Fruit fly (Drosophila melanogaster) Kc167 (cell line): ENCODE data around the gene Lim3.

Experiments
- Myc ChIP-seq: fragments of >200 bp; optimal IDR thresholded peaks from 2 replicates; lab custom pipeline; 2017; ENCODE audit warnings: missing external identifiers
- Sin3A ChIP-seq: fragments of >200 bp; optimal IDR thresholded peaks from 2 replicates; lab custom pipeline; 2018; ENCODE audit warnings: missing external identifiers
- h ChIP-seq: fragments of >200 bp; optimal IDR thresholded peaks from 3 replicates; lab custom pipeline; 2018; ENCODE audit warnings: missing external identifiers
- insv ChIP-seq: fragments of >200 bp; optimal IDR thresholded peaks from 3 replicates; lab custom pipeline; 2018; ENCODE audit warnings: missing external identifiers
- psq ChIP-seq: fragments of >200 bp; optimal IDR thresholded peaks from 2 replicates; lab custom pipeline; 2017; ENCODE audit warnings: missing external identifiers
- ttk ChIP-seq: sonication (Bioruptor generic); optimal IDR thresholded peaks from 2 replicates; lab custom pipeline; 2017; ENCODE audit warnings: missing external identifiers

Gene Lim3

DNA sequence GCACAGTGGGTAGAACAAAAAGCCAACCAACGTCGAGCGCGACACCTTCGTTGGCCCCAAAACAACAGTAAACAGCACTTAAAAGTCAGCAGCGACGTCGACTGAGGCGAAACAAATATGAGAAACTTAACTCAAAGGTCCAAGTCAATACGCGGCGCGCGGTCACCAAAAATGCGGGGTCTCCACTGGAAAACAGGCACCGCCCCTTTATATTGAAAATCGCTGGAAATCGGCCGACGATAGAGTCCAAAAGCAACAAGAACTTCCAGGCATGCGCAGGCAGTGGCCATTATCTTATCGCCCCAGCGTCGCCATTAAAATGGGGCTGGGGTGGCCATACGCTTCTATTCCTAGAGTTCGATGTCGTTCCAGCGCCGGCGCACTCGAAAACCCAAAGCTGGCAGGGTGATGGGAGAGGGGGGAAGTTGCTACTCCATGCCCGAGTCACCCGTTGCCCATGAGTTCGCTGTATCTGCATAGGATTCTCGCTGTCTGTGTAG, at the start of gene Lim3:
TSS of gene Lim3 (minus strand) at position 51 of the 500 bp plus-strand sequence.
- TF ChIP-seq insv (no peak), Myc (no peak), psq (no peak), Sin3A (lab: Kevin White, UChicago) (no peak), ttk (lab: Kevin White, UChicago) (no peak), h (no peak)

DNA sequence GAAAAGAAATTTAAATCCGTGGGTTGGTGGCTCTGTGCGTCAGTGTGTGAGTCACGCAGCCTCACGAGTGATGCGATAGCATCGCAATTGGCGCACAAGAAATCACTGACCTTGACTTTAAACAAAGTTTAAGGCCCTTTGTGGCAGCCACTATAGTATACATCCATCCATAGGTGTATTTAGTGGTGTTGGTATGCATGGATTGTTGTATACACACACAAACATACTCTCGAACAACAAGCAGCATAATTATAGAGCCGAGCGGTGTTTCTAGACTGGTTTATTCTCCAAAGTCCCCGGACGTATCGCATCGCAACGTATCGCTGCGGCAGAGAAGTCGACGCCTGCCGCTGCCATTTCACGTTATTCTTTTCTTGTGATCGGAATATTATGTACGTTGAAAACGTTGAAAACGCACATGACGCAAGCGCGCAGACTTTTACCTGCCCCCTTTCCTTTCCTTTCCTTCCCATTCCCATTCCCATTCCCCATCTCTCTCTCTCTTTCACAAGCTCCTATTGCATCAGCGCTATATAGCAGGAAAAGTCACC, 48.6 kb upstream of the Lim3 start:
- TF ChIP-seq h = no peak
- no peak for TF ChIP-seq ttk (lab: Kevin White, UChicago)
- no peak for TF ChIP-seq insv
- TF ChIP-seq psq = no peak
- no peak for TF ChIP-seq Myc
- no peak for TF ChIP-seq Sin3A (lab: Kevin White, UChicago)

DNA sequence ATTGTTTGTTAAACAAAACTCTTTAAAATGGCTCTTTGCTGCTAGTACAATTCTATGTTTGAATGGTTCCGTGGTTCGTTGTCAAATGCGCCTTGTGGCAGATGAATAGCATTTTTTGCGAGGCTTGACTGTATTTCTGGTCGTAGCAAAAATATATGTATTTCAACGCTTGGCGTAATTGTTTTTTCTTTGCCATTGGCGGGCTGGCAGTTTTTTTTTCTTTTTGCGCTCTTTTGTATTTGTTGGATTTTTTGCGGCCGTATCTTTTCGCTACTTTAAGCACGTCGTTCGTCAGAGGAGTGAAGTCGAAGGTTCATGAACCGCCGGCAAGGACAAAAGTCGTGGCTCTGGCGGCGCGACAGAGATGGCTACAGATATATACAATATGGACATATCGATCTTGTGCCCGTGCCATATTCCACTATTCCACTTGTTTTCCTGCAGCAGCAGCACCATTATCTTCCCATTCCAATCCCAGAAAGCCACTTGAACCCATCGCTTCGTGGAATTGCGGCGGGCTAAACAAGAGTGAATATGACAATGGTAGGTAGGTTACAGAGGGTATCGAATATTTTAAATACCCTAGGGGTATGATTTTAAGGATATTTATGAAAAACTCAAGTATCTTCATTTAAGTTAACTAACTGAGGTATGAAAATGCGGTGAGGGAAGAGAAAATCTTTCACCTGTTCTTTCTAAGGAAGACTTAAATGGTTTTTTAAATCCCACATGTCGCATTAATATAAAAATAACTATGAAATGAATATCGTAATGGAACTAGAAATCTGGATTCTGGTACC, 47.9 kb upstream of the Lim3 start:
- no peak for TF ChIP-seq psq
- TF ChIP-seq h = no peak
- no peak for TF ChIP-seq ttk (lab: Kevin White, UChicago)
- TF ChIP-seq Myc = no peak
- TF ChIP-seq Sin3A (lab: Kevin White, UChicago) = no peak
- no peak for TF ChIP-seq insv

DNA sequence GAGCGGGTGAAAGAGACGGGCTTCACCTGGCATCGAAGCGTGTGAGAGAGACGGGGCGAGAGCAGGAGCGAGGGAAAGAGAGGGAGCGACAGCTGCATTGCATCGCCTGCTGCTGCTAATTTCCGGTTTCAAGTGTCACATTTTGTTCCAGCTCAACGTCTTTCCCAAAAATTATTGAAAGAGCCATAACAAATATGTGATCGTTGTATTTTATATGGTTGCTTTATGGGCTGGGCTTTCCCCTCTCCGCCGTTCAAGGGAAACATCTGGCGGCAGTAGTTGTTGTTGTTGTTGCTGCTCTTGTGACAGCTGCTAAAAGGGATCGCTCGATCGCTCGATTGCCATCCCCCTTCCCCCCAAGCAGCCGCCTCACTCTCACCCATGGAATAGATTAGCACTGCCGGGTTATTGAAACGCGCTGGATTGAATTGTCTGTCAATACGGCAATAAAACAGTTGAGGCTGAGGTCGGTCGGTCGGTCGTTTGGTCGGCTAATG, 46.7 kb upstream of the Lim3 start:
- TF ChIP-seq insv (no peak), ttk (lab: Kevin White, UChicago) (no peak), Sin3A (lab: Kevin White, UChicago) (no peak), psq (no peak), Myc (no peak), h (no peak)

DNA sequence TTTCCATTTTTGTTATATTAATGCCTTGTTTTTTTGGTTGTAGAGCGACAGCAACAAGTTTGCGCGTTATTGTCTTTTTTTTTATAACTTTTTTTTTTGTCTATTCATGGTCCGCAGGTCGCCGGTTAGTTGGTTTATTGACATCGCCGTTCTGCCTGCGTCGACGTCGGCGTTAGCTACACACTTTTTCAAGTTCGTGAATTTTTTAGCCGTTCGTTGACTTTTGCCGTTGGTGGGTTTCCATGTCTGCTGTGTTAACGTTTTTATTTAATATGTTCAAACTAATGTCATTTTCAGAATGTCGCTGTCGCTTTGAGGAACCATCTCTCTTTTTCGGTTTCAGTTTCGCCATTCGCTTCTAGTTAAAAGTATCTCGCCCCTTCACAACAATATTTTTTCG, 38.4 kb upstream of the Lim3 start:
- TF ChIP-seq Myc (no peak), h (no peak), ttk (lab: Kevin White, UChicago) (no peak), insv (no peak), psq (no peak)

DNA sequence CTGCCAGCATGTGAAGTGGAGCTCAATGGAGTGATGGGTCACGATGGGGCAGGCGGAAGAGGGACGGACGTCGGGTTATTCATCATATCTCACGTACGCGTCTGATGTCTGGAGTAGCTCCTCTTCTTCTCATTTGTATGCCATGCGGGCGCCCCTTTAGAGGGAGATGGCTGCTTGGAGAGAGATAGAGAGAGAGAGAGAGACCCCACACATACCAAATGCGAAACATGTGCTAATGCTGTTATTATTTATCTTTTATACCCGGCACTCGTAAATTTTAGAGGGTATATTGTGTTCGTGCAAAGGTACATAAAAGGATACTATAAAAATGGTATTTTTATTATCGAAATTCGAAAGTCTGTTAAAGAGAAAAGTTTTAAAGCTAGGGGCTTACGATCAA, 37.8 kb upstream of the Lim3 start:
- no peak for TF ChIP-seq ttk (lab: Kevin White, UChicago)
- no peak for TF ChIP-seq insv
- no peak for TF ChIP-seq h
- TF ChIP-seq psq = no peak
- no peak for TF ChIP-seq Sin3A (lab: Kevin White, UChicago)
- TF ChIP-seq Myc = no peak

DNA sequence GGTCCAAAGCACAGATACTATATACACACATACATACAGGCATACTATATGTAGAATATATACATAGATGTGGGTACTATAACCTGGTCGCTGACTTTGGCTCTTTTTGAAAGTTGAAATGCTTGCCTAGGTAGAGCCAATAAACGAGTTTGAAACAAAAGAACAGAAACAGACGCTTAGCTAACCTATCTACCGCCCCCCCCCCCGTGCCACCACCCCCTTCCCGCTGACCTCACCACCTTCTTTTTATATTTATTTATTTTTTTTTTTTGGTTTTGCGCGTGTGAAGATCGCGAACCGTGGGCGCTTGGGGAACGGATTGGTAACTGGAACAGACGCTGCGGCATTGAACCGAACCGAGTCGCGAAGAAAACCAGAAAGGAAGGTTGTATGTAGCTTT, 35.9 kb upstream of the Lim3 start:
- TF ChIP-seq ttk (lab: Kevin White, UChicago) (no peak), Sin3A (lab: Kevin White, UChicago) (no peak), h (no peak), psq (no peak), insv (no peak), Myc (no peak)

DNA sequence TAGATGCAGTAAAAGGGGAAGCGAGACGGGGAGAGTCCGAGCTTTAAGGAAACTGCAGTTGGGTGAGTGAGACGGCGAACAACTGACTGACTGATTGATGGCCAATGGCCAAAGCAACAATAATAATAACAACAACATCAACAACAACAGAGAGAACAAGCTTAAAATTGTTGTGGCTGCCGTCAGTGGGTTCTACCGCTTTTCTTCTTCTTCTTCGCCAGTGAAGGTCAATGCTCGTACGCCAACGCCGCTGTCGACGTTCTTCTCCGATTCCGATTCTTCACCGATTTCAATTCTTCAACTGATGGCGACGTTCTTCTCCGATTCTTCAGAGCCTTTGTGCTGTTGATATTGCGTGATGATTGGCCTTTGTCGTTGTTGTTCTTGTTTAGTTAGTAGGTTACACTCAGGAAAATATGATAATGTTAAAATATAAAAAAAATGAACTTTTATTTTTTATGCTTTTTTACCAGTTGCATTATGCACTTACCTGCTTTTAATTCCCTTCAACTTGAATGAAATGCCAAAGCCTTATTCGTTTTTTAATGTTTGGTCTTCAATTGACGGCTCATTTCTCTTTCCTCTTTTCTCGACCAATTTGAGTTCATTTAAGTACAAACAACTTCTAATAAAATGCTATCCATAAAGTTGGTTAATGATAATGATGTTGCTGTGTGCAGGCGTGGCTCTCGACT, 34.1 kb upstream of the Lim3 start:
- TF ChIP-seq Sin3A (lab: Kevin White, UChicago) (no peak), ttk (lab: Kevin White, UChicago) (no peak), insv (no peak), Myc (no peak), h (no peak)

DNA sequence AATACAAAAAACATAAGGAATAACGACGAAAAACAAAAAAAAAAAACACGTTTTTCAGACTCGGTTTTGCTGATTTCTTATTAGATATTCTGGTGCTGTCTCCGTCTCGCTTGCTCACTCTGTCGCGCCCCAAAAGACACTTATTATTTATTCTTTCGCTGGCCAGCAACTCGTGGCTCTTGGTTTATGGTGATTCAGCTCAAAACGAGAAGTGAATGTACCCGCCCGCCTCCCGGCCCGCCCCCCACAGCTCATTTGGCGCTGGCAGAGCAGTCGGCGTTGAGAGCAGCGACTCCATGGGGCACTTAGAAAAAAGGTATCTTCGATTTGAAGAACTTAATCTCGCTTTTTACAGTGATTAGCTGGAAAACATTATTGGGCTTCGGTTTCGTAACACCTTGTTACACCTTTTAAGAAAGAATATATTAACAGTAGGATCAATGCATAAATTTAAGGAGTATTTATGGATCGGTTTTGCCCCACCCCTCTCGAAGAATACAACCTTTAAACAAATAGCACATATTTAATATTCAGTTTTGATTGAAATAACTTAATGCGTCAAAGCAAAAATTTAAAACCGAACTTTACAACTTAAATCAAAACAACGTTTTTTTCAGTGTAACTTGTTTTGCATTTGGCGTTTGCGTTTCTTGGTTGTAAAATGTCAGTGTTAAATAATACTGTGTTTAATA, 33.4 kb upstream of the Lim3 start:
- TF ChIP-seq insv (no peak), h (no peak), Sin3A (lab: Kevin White, UChicago) (no peak), Myc (no peak), psq (no peak), ttk (lab: Kevin White, UChicago) (no peak)

DNA sequence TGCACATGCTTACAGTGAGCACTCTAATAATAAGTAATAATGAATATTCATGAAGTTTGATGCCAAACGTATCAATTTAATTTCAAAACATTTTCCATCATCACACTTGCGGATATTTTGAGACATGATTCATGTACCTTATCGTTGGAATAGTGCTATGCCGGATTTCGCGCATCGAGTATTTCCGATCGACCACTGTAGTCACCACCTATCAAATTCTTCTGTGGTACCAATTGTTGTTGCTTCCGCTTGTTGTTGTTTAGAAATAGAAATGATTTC, 32.7 kb upstream of the Lim3 start:
- TF ChIP-seq psq (no peak), Sin3A (lab: Kevin White, UChicago) (no peak), insv (no peak), Myc (no peak), ttk (lab: Kevin White, UChicago) (no peak), h (no peak)

DNA sequence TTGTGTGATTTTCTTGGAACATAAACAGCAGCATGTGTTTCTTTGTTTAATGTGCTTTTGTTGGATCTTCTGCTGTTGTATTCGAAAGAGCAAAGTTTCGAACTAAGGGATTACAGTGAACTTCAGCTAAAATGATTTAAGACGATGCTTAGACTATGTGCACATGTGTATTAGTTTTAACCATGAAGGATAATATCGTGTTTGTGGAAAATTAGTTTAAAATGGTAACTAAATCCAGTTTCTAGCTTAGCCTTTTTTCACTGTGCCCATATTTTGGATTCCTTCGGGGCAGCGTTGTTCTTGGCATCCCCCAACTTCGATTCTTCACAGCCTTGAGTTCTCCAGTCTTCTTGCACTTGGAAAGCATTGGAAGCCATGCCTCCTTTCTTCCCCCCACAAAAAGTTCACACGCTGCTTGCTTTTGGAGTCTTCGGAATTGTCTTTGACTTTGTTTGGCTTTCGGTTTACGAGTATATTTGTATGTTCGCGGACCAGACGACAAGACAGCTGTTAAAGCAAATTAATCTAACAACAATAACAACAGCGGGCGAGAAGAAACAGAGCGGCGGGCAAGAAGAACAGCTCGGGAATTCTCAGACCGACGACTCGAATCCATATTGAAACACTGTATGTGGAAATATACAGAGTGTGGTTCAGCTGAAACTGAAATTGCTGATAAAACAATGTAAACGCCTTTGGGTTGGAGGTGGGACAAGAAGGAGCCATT, 32.2 kb upstream of the Lim3 start:
- TF ChIP-seq h (no peak), insv (no peak), Sin3A (lab: Kevin White, UChicago) (no peak)

DNA sequence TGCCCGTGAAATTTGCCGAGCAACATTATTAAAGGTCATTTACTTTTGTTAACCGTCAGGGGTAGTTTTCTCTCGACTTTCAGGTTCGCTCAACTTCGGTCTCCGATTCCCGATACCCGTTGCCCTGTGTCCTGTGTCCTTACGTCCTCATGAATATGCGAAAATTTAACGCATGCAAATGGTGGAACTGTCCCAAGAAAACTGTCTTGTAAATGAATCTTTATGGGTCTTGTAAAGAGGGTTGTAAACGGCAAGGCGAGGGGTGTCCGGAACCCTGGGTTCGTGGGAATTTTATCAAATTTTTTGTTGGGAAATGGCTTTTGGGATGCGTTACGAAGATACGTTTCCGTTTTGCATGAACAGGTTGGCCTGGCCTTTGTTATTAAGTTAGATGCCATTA, 31.5 kb upstream of the Lim3 start:
- TF ChIP-seq ttk (lab: Kevin White, UChicago) = no peak
- TF ChIP-seq psq = no peak
- no peak for TF ChIP-seq insv
- TF ChIP-seq h = no peak
- TF ChIP-seq Myc = no peak
- TF ChIP-seq Sin3A (lab: Kevin White, UChicago) = no peak
